Worm (Caenorhabditis elegans): ENCODE data around the gene T08H10.3.

The T08H10.3 gene

ce11 chrV:4496104-4496586 lies 25.0 kb downstream of the T08H10.3 start:
- TF ChIP-seq lin-39 (tag; optimal IDR thresholded peaks at IDR 0.05) (no peak), pqm-1 (tag; optimal IDR thresholded peaks at IDR 0.05) (peak; percentile 70), dve-1 (tag; optimal IDR thresholded peaks at IDR 0.05; ENCODE audit: insufficient read depth) (peak; percentile 9), dmd-8 (GFP tag; IDR thresholded peaks at IDR 0.05) (no peak), nhr-28 (tag; optimal IDR thresholded peaks at IDR 0.05) (peak; percentile 30), nhr-10 (tag; optimal IDR thresholded peaks at IDR 0.05) (no peak), dmd-6 (GFP tag; IDR thresholded peaks at IDR 0.05) (peak; percentile 40; the same call in 1 of the 2 replicates), mxl-3 (GFP tag; optimal IDR thresholded peaks at IDR 0.05) (no peak), unc-62 (GFP tag; optimal IDR thresholded peaks at IDR 0.05 in 1 of 2) (peak in 1 of 2 experiments; percentile 95), unc-62 (tag; optimal IDR thresholded peaks at IDR 0.05) (no peak)

- TF ChIP-seq F44E2.7 (GFP tag; IDR thresholded peaks at IDR 0.05) (no peak), lsy-2 (tag; optimal IDR thresholded peaks at IDR 0.05) (peak in 1 of 2 experiments; percentile 28), zfp-3 (GFP tag; conservative IDR thresholded peaks at IDR 0.05) (no peak), unc-39 (tag; optimal IDR thresholded peaks at IDR 0.05) (no peak), aha-1 (tag) (peak; percentile 88), ceh-82 (tag; optimal IDR thresholded peaks at IDR 0.05) (no peak), Y5F2A.4 (GFP tag; optimal IDR thresholded peaks at IDR 0.05) (no peak), nhr-42 (GFP tag; IDR thresholded peaks at IDR 0.05) (no peak), ZK546.5 (tag; optimal IDR thresholded peaks at IDR 0.05) (no peak), daf-19 (GFP tag; conservative IDR thresholded peaks at IDR 0.05) (no peak), unc-62 (GFP tag; optimal IDR thresholded peaks at IDR 0.05 in 1 of 2) (peak in 1 of 2 experiments; percentile 31), unc-62 (tag; optimal IDR thresholded peaks at IDR 0.05) (peak; percentile 49), Y48G9A.11 (GFP tag; IDR thresholded peaks at IDR 0.05) (no peak)
Measured at ce11 chrV:4497161-4497560, 26.0 kb downstream of the T08H10.3 start, which contains the start of gene unc-62. unc-62 (plus strand) TSS chrV:4497461.

ce11 chrV:4499156-4499808 lies 28.1 kb downstream of the T08H10.3 start:
- TF ChIP-seq aha-1 (tag) (peak; percentile 92), set-16 (GFP tag; IDR thresholded peaks at IDR 0.05) (peak; percentile 94), lsy-2 (tag; optimal IDR thresholded peaks at IDR 0.05) (peak; percentile 18 to 80), ztf-11 (tag; optimal IDR thresholded peaks at IDR 0.05) (no peak), lin-38 (GFP tag; IDR thresholded peaks at IDR 0.05) (peak; percentile 35), mxl-3 (GFP tag; optimal IDR thresholded peaks at IDR 0.05) (peak; percentile 48), nhr-76 (tag; optimal IDR thresholded peaks at IDR 0.05) (no peak), ceh-20 (GFP tag; IDR thresholded peaks at IDR 0.05) (peak; percentile 70), nhr-28 (tag; optimal IDR thresholded peaks at IDR 0.05) (peak; percentile 29), dmd-8 (GFP tag; IDR thresholded peaks at IDR 0.05) (0 out of 2 replicates have a peak, but pooled peaks have one; percentile 3), hlh-11 (tag; optimal IDR thresholded peaks at IDR 0.05) (peak; percentile 50), ZK337.2 (GFP tag; IDR thresholded peaks at IDR 0.05) (no peak), daf-16 (GFP tag; optimal IDR thresholded peaks at IDR 0.05) (no peak), daf-16 (tag; optimal IDR thresholded peaks at IDR 0.05) (no peak), duxl-1 (tag; optimal IDR thresholded peaks at IDR 0.05; ENCODE audit: poor library complexity) (no peak), mep-1 (tag; optimal IDR thresholded peaks at IDR 0.05) (peak; percentile 33), nhr-6 (tag; optimal IDR thresholded peaks at IDR 0.05) (no peak), madf-5 (GFP tag; IDR thresholded peaks at IDR 0.05) (no peak), attf-4 (tag; optimal IDR thresholded peaks at IDR 0.05) (no peak), T26A8.4 (GFP tag; IDR thresholded peaks at IDR 0.05) (no peak), madf-9 (GFP tag; conservative IDR thresholded peaks at IDR 0.05) (peak; percentile 32; the same call in 1 of the 2 replicates), mes-2 (tag; optimal IDR thresholded peaks at IDR 0.05; ENCODE audit: poor library complexity, severe bottlenecking) (peak; percentile 42), hmg-1.1 (GFP tag; IDR thresholded peaks at IDR 0.05) (peak; percentile 57; the same call in 1 of the 2 replicates), arid-1 (GFP tag; conservative IDR thresholded peaks at IDR 0.05) (no peak), Y48G9A.11 (GFP tag; IDR thresholded peaks at IDR 0.05) (no peak), ceh-44 (GFP tag; IDR thresholded peaks at IDR 0.05) (no peak), unc-62 (GFP tag; optimal IDR thresholded peaks at IDR 0.05 in 1 of 2) (peak in 1 of 2 experiments; percentile 100), unc-62 (tag; optimal IDR thresholded peaks at IDR 0.05) (peak; percentile 97), egl-43 (GFP tag; IDR thresholded peaks at IDR 0.05) (peak; percentile 63; the same call in 1 of the 2 replicates), php-3 (GFP tag; IDR thresholded peaks at IDR 0.05) (no peak), hlh-30 (tag; optimal IDR thresholded peaks at IDR 0.05; ENCODE audit: insufficient read depth) (peak; percentile 65), aly-2 (tag; optimal IDR thresholded peaks at IDR 0.05) (no peak), nhr-48 (tag; optimal IDR thresholded peaks at IDR 0.05) (peak; percentile 5)
